Worm (Caenorhabditis elegans): ENCODE results near the gene far-3.

Gene far-3

ce11 chrV:12949607-12950006 is 47.7 kb downstream of the far-3 start, which contains the start of gene T16G1.13:
TSS of gene T16G1.13 (plus strand) at chrV:12949907.
- TF ChIP-seq unc-62 (GFP tag; optimal IDR thresholded peaks at IDR 0.05 in 1 of 2) (peak in 1 of 2 experiments; percentile 29), unc-62 (tag; optimal IDR thresholded peaks at IDR 0.05) (no peak), ztf-7 (tag; optimal IDR thresholded peaks at IDR 0.05) (no peak)
